Worm (Caenorhabditis elegans) whole organism, mixed stage, embryonic: ENCODE results near the gene ptp-4A2.

ENCODE experiments used
- blmp-1 ChIP-seq: fragments of 150-350 bp; optimal IDR thresholded peaks from 2 replicates; lab custom pipeline; 2014; ENCODE audit warnings: missing biosample characterization, missing genetic modification characterization
- ces-1 ChIP-seq: fragments of 150-350 bp; optimal IDR thresholded peaks from 2 replicates; lab custom pipeline; 2014; ENCODE audit warnings: missing biosample characterization, missing genetic modification reagents, missing genetic modification characterization
- lin-13 ChIP-seq: fragments of 150-350 bp; optimal IDR thresholded peaks from 2 replicates; lab custom pipeline; 2014; ENCODE audit warnings: missing biosample characterization, missing genetic modification characterization
- mab-5 ChIP-seq: fragments of 150-350 bp; optimal IDR thresholded peaks from 2 replicates; lab custom pipeline; 2014; ENCODE audit warnings: missing biosample characterization, missing genetic modification characterization
- mep-1 ChIP-seq: fragments of 150-350 bp; optimal IDR thresholded peaks from 2 replicates; lab custom pipeline; 2017; ENCODE audit warnings: missing biosample characterization, missing genetic modification reagents, missing genetic modification characterization, inconsistent platforms
- nhr-2 ChIP-seq: fragments of 150-350 bp; optimal IDR thresholded peaks from 2 replicates; lab custom pipeline; 2014; ENCODE audit warnings: missing biosample characterization, missing genetic modification characterization
- nhr-237 ChIP-seq: fragments of 150-350 bp; optimal IDR thresholded peaks from 2 replicates; lab custom pipeline; 2014; ENCODE audit warnings: missing biosample characterization, missing genetic modification characterization
- nhr-76 ChIP-seq: sonication (generic microtip); optimal IDR thresholded peaks from 2 replicates; lab custom pipeline; 2017; ENCODE audit warnings: missing biosample characterization, missing genetic modification characterization
- pha-4 ChIP-seq: fragments of 150-350 bp; optimal IDR thresholded peaks from 2 replicates; lab custom pipeline; 2018; ENCODE audit warnings: missing biosample characterization, missing genetic modification reagents, missing genetic modification characterization
- snpc-4 ChIP-seq: fragments of 150-350 bp; optimal IDR thresholded peaks from 2 replicates; lab custom pipeline; 2014; ENCODE audit warnings: missing biosample characterization, missing genetic modification characterization
- ztf-11 ChIP-seq: fragments of 150-350 bp; optimal IDR thresholded peaks from 2 replicates; lab custom pipeline; 2014; ENCODE audit warnings: missing biosample characterization, missing genetic modification characterization

DNA sequence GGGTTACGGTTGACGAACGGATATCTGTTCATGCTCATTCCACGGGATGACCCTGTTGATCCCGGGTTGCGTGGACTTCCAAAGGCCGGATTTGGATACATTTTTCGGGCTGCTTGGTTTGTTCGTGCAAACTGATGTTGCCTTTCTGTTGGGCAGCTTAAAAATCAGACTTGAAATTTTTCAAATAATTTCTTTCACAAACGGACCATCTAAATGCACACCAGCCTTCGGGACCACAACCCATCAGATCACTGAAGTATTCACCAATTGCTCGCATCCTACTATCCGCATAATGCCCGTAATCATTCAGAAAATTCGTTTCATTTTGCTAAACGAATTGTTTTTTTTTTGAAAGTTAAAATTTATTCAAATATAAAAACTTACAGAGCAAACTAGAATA, 47.5 kb downstream of the ptp-4A2 start, which contains the start of gene F47F2.3:
- TF ChIP-seq ztf-11 (tag; lab: Kevin White, UChicago) = no peak
- no peak for TF ChIP-seq mep-1 (tag; lab: Kevin White, UChicago)
- TF ChIP-seq snpc-4 = no peak
- no peak for TF ChIP-seq nhr-2 (tag; lab: Kevin White, UChicago)
- TF ChIP-seq pha-4 (tag; lab: Kevin White, UChicago) = no peak
- no peak for TF ChIP-seq nhr-237 (tag; lab: Kevin White, UChicago)
- no peak for TF ChIP-seq mab-5 (tag; lab: Kevin White, UChicago)
- no peak for TF ChIP-seq blmp-1
- no peak for TF ChIP-seq nhr-76
- TF ChIP-seq ces-1 (GFP tag; lab: Kevin White, UChicago) = no peak
- TF ChIP-seq lin-13 = no peak
